Fruit fly (Drosophila melanogaster) whole organism, embryonic: ENCODE results near the gene Ire1.

Experiments
- Awh ChIP-seq: fragments of 200-800 bp; sonication (Bioruptor generic); IDR thresholded peaks from 2 replicates; pipeline ENCODE4, ENCODE4 v1.3.6; 2022; ENCODE audit warnings: missing biosample characterization, missing genetic modification characterization
- Bdp1 ChIP-seq: fragments of 200-800 bp; sonication (Bioruptor generic); optimal IDR thresholded peaks from 3 replicates; lab custom pipeline; 2016; ENCODE audit warnings: missing biosample characterization, missing genetic modification characterization
- Bteb2 ChIP-seq: fragments of 200-800 bp; sonication (Bioruptor generic); optimal IDR thresholded peaks from 2 replicates; lab custom pipeline; 2016; ENCODE audit warnings: missing biosample characterization, missing genetic modification characterization
- CG10209 ChIP-seq: fragments of 200-800 bp; sonication (Bioruptor generic); optimal IDR thresholded peaks from 3 replicates; lab custom pipeline; 2017; ENCODE audit warnings: missing biosample characterization, mild to moderate bottlenecking, missing genetic modification characterization, missing genetic modification reagents
- CG11696 ChIP-seq: fragments of 200-800 bp; sonication (Bioruptor generic); IDR thresholded peaks from 2 replicates; pipeline ENCODE4 v1.3.6; 2022; ENCODE audit warnings: missing biosample characterization, missing genetic modification characterization
- CG12155 ChIP-seq: fragments of 200-800 bp; sonication (Bioruptor generic); optimal IDR thresholded peaks from 3 replicates; lab custom pipeline; 2016; ENCODE audit warnings: missing biosample characterization, missing genetic modification characterization
- CG13424 ChIP-seq: fragments of 200-800 bp; sonication (Bioruptor generic); optimal IDR thresholded peaks from 2 replicates; lab custom pipeline; 2019; ENCODE audit warnings: missing biosample characterization, mild to moderate bottlenecking, missing genetic modification characterization, moderate library complexity
- CG13775 ChIP-seq: fragments of 200-800 bp; sonication (Bioruptor generic); optimal IDR thresholded peaks from 3 replicates; lab custom pipeline; 2017; ENCODE audit warnings: missing biosample characterization, mild to moderate bottlenecking, missing genetic modification characterization
- CG15073 ChIP-seq: fragments of 200-800 bp; sonication (Bioruptor generic); optimal IDR thresholded peaks from 2 replicates; lab custom pipeline; 2016; ENCODE audit warnings: missing biosample characterization, missing genetic modification characterization
- CG15269 ChIP-seq: fragments of 200-800 bp; sonication (Bioruptor generic); optimal IDR thresholded peaks from 2 replicates; lab custom pipeline; 2018; ENCODE audit warnings: missing biosample characterization, mild to moderate bottlenecking, missing genetic modification characterization, moderate library complexity
- CG17612 ChIP-seq: fragments of 200-800 bp; sonication (Bioruptor generic); IDR thresholded peaks from 2 replicates; pipeline ENCODE4 v1.3.6; 2022; ENCODE audit warnings: missing biosample characterization, missing genetic modification characterization
- CG2116 ChIP-seq: fragments of 200-800 bp; sonication (Bioruptor generic); optimal IDR thresholded peaks from 3 replicates; lab custom pipeline; 2018; ENCODE audit warnings: missing biosample characterization, mild to moderate bottlenecking, missing genetic modification characterization
- CG31441 ChIP-seq: fragments of 200-800 bp; sonication (Bioruptor generic); IDR thresholded peaks from 2 replicates; pipeline ENCODE4 v1.3.6; 2022; ENCODE audit warnings: missing biosample characterization, missing genetic modification characterization
- CG34376 ChIP-seq: fragments of 200-800 bp; sonication (Bioruptor generic); optimal IDR thresholded peaks from 2 replicates; lab custom pipeline; 2018; ENCODE audit warnings: missing biosample characterization, mild to moderate bottlenecking, missing genetic modification characterization
- CG4854 ChIP-seq: fragments of 200-800 bp; sonication (Bioruptor generic); optimal IDR thresholded peaks from 2 replicates; lab custom pipeline; 2016; ENCODE audit warnings: missing biosample characterization, missing genetic modification characterization, inconsistent platforms
- CG6854 ChIP-seq: fragments of 200-800 bp; sonication (Bioruptor generic); optimal IDR thresholded peaks from 3 replicates; lab custom pipeline; 2017; ENCODE audit warnings: missing biosample characterization, mild to moderate bottlenecking, missing genetic modification characterization
- CG7357 ChIP-seq: fragments of 200-800 bp; sonication (Bioruptor generic); IDR thresholded peaks from 3 replicates; pipeline ENCODE4 v1.3.6; 2022; ENCODE audit warnings: missing biosample characterization, missing genetic modification characterization
- CG7745 ChIP-seq: fragments of 200-800 bp; sonication (Bioruptor generic); optimal IDR thresholded peaks from 2 replicates; lab custom pipeline; 2018; ENCODE audit warnings: missing biosample characterization, mild to moderate bottlenecking, missing genetic modification characterization, moderate library complexity
- CG7839 ChIP-seq: fragments of 200-800 bp; sonication (Bioruptor generic); optimal IDR thresholded peaks from 3 replicates; lab custom pipeline; 2018; ENCODE audit warnings: missing biosample characterization, mild to moderate bottlenecking, missing genetic modification characterization, moderate library complexity
- CG8290 ChIP-seq, 3 experiments: fragments of 200-800 bp; sonication (Bioruptor generic); optimal IDR thresholded peaks; 2 replicates each; lab custom pipeline; 2016 to 2019; ENCODE audit warnings: missing biosample characterization in 3 of 3, missing genetic modification characterization in 3 of 3, mild to moderate bottlenecking in 2 of 3, moderate library complexity in 1 of 3
- CG8924 ChIP-seq: fragments of 200-800 bp; optimal IDR thresholded peaks from 3 replicates; lab custom pipeline; 2019; ENCODE audit warnings: missing biosample characterization, mild to moderate bottlenecking, missing genetic modification characterization, moderate library complexity
- D ChIP-seq, 2 experiments: fragments of 200-800 bp in 1 of 2; fragments of >200 bp in 1 of 2; sonication (Bioruptor generic) in 1 of 2; optimal IDR thresholded peaks; 2 replicates in 1 of 2; 3 replicates in 1 of 2; lab custom pipeline; 2017; ENCODE audit warnings: mild to moderate bottlenecking in 1 of 2, missing biosample characterization in 1 of 2, missing genetic modification characterization in 1 of 2, missing genetic modification reagents in 1 of 2
- Dek ChIP-seq: fragments of 200-800 bp; sonication (Bioruptor generic); optimal IDR thresholded peaks from 3 replicates; lab custom pipeline; 2019; ENCODE audit warnings: missing biosample characterization, mild to moderate bottlenecking, missing genetic modification characterization, moderate library complexity
- Doc3 ChIP-seq: fragments of 200-800 bp; sonication (Bioruptor generic); IDR thresholded peaks from 3 replicates; pipeline ENCODE4 v1.3.6; 2022; ENCODE audit warnings: missing biosample characterization, missing genetic modification characterization; ENCODE audit not compliant: partially characterized antibody
- H2.0 ChIP-seq: fragments of 200-800 bp; sonication (Bioruptor generic); IDR thresholded peaks from 2 replicates; pipeline ENCODE4 v1.3.6; 2022; ENCODE audit warnings: missing biosample characterization, missing genetic modification characterization
- Hr51 ChIP-seq, 2 experiments: fragments of 200-800 bp; sonication (Bioruptor generic); optimal IDR thresholded peaks; 2 replicates in 1 of 2; 3 replicates in 1 of 2; lab custom pipeline; 2016 to 2018; ENCODE audit warnings: missing biosample characterization in 2 of 2, missing genetic modification characterization in 2 of 2, mild to moderate bottlenecking in 1 of 2, moderate library complexity in 1 of 2
- Nf-YA ChIP-seq: fragments of 200-800 bp; sonication (Bioruptor generic); IDR thresholded peaks from 2 replicates; pipeline ENCODE4 v1.3.6; 2022; ENCODE audit warnings: missing biosample characterization, missing genetic modification characterization
- Usf ChIP-seq: fragments of 200-800 bp; sonication (Bioruptor generic); optimal IDR thresholded peaks from 2 replicates; lab custom pipeline; 2017; ENCODE audit warnings: missing genotype, missing biosample characterization, missing genetic modification characterization
- amos ChIP-seq: fragments of 200-800 bp; sonication (Bioruptor generic); IDR thresholded peaks from 2 replicates; pipeline ENCODE4 v1.3.6; 2022; ENCODE audit warnings: missing biosample characterization, missing genetic modification characterization; ENCODE audit not compliant: partially characterized antibody
- az2 ChIP-seq: fragments of 200-800 bp; sonication (Bioruptor generic); optimal IDR thresholded peaks from 3 replicates; lab custom pipeline; 2016; ENCODE audit warnings: missing biosample characterization, missing genetic modification characterization
- chinmo ChIP-seq: fragments of 200-800 bp; sonication (Bioruptor generic); IDR thresholded peaks from 4 replicates; pipeline ENCODE4 v1.3.6; 2022; ENCODE audit warnings: missing biosample characterization, missing genetic modification characterization; ENCODE audit not compliant: partially characterized antibody
- ci ChIP-seq: fragments of 200-800 bp; sonication (Bioruptor generic); IDR thresholded peaks from 3 replicates; pipeline ENCODE4 v1.3.6; 2022; ENCODE audit warnings: missing biosample characterization, missing genetic modification characterization
- dysf ChIP-seq: fragments of 200-800 bp; sonication (Bioruptor generic); IDR thresholded peaks from 3 replicates; pipeline ENCODE4 v1.3.6; 2022; ENCODE audit warnings: missing biosample characterization, missing genetic modification characterization
- fru ChIP-seq: fragments of >200 bp; optimal IDR thresholded peaks from 2 replicates; lab custom pipeline; 2017
- gem ChIP-seq: fragments of 200-800 bp; sonication (Bioruptor generic); optimal IDR thresholded peaks from 2 replicates; lab custom pipeline; 2019; ENCODE audit warnings: missing biosample characterization, mild to moderate bottlenecking, missing genetic modification characterization, moderate library complexity
- nmo ChIP-seq: fragments of 200-800 bp; sonication (Bioruptor generic); optimal IDR thresholded peaks from 2 replicates; lab custom pipeline; 2018; ENCODE audit warnings: missing biosample characterization, mild to moderate bottlenecking, missing genetic modification characterization, moderate library complexity
- pita ChIP-seq: fragments of 200-800 bp; sonication (Bioruptor generic); optimal IDR thresholded peaks from 2 replicates; lab custom pipeline; 2017; ENCODE audit warnings: missing biosample characterization, mild to moderate bottlenecking, missing genetic modification characterization
- row ChIP-seq: fragments of 200-800 bp; sonication (Bioruptor generic); IDR thresholded peaks from 3 replicates; pipeline ENCODE4 v1.3.6; 2022; ENCODE audit warnings: missing biosample characterization, missing genetic modification characterization
- sisA ChIP-seq: fragments of 200-800 bp; sonication (Bioruptor generic); IDR thresholded peaks from 2 replicates; pipeline ENCODE4 v1.3.6; 2022; ENCODE audit warnings: missing biosample characterization, missing genetic modification characterization
- slbo ChIP-seq: fragments of 200-800 bp; sonication (Bioruptor generic); IDR thresholded peaks from 2 replicates; pipeline ENCODE4 v1.3.6; 2022; ENCODE audit warnings: missing biosample characterization, missing genetic modification characterization
- sr ChIP-seq: fragments of 200-800 bp; sonication (Bioruptor generic); IDR thresholded peaks from 3 replicates; pipeline ENCODE4 v1.3.6; 2022; ENCODE audit warnings: missing biosample characterization, missing genetic modification characterization
- stc ChIP-seq: fragments of 200-800 bp; sonication (Bioruptor generic); IDR thresholded peaks from 2 replicates; pipeline ENCODE4 v1.3.6; 2022; ENCODE audit warnings: missing biosample characterization, missing genetic modification characterization
- tna ChIP-seq: fragments of 200-800 bp; sonication (Bioruptor generic); IDR thresholded peaks from 2 replicates; pipeline ENCODE4 v1.3.6; 2022; ENCODE audit warnings: missing biosample characterization, missing genetic modification characterization; ENCODE audit not compliant: partially characterized antibody
- tup ChIP-seq: fragments of 200-800 bp; sonication (Bioruptor generic); optimal IDR thresholded peaks from 2 replicates; lab custom pipeline; 2016; ENCODE audit warnings: missing biosample characterization, mild to moderate bottlenecking, missing genetic modification characterization, moderate library complexity
- tx ChIP-seq: fragments of 200-800 bp; sonication (Bioruptor generic); optimal IDR thresholded peaks from 2 replicates; lab custom pipeline; 2016; ENCODE audit warnings: missing biosample characterization, missing genetic modification characterization
- wdn ChIP-seq: fragments of 200-800 bp; sonication (Bioruptor generic); IDR thresholded peaks from 2 replicates; pipeline ENCODE4 v1.3.6; 2022; ENCODE audit warnings: missing biosample characterization, missing genetic modification characterization
- zfh1 ChIP-seq: fragments of 200-800 bp; sonication (Bioruptor generic); IDR thresholded peaks from 3 replicates; pipeline ENCODE4 v1.3.6; 2022; ENCODE audit warnings: missing biosample characterization, missing genetic modification characterization
- zfh2 ChIP-seq: fragments of 200-800 bp; sonication (Bioruptor generic); optimal IDR thresholded peaks from 2 replicates; lab custom pipeline; 2016; ENCODE audit warnings: missing biosample characterization, missing genetic modification characterization

Ire1 gene

DNA sequence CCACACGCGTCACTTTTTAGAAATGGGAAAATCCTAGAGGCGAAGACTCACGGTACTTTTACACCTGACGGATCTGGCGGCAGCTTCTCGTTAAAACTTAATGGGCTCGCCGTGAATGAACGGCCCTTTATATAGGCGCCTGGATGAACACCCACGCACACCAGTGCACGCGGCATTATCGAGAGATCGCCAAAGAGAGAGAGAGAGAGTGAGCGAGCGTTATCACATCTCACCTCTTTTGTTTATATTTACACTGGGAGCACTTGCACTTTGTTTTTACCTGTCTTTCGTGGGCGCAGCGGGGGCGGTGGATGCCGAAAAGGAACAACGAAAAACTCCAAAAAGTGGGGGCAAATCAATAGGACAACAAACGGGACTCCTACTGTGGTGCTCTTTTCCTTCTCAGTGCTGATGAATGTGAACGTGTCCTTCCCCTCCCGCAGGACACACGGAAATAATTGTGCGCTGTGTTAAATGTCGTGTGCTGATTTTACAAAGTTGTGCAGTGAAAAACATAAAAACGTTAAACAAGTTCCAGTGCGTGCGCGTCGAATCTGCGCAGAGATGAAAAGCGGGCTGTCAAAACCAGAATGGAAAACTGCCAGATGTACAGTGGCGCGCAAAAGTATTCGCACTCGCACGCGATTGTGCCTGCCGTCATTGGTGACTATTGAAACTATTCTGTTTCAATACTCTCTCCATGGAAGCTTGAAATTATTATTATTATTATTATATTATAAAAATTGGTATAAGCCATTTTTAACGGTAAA is 14.2 kb upstream of the Ire1 start, which contains the start of gene Mrp5 (continued):
- TF ChIP-seq Bteb2 (GFP tag; lab: Kevin White, UChicago) (peak; percentile 11), Doc3 (GFP tag; lab: Robert Waterston, UW) (no peak), stc (peak; percentile 30; the same call in 1 of the 2 replicates), ci (GFP tag; lab: Robert Waterston, UW) (peak; percentile 76), CG13424 (tag; lab: Kevin White, UChicago) (peak; percentile 26), dysf (peak; percentile 52; the same call in 1 of the 3 replicates), fru (lab: Kevin White, UChicago) (no peak), CG15073 (GFP tag; lab: Kevin White, UChicago) (no peak), sisA (peak; percentile 66), sr (GFP tag; lab: Robert Waterston, UW) (peak; percentile 91), tx (GFP tag; lab: Kevin White, UChicago) (no peak), zfh2 (GFP tag; lab: Kevin White, UChicago) (no peak), CG31441 (GFP tag; lab: Robert Waterston, UW) (peak; percentile 39), CG4854 (GFP tag; lab: Kevin White, UChicago) (no peak), Bdp1 (GFP tag; lab: Kevin White, UChicago) (no peak), D (optimal IDR thresholded peaks at IDR 0.05; lab: Kevin White, UChicago) (no peak), D (GFP tag; optimal IDR thresholded peaks at IDR 0.05; lab: Kevin White, UChicago) (peak; percentile 25), chinmo (no peak), Awh (GFP tag; lab: Robert Waterston, UW) (peak; percentile 61), nmo (GFP tag; lab: Kevin White, UChicago) (peak; percentile 41), az2 (GFP tag; lab: Kevin White, UChicago) (peak; percentile 40), CG12155 (GFP tag; lab: Kevin White, UChicago) (peak; percentile 34), tna (GFP tag; lab: Robert Waterston, UW) (peak; percentile 15; the same call in 1 of the 2 replicates), row (peak; percentile 89), CG34376 (GFP tag; lab: Kevin White, UChicago) (peak; percentile 45), Usf (GFP tag; lab: Kevin White, UChicago) (no peak), Dek (tag; lab: Kevin White, UChicago) (peak; percentile 19), CG8924 (tag; lab: Kevin White, UChicago) (peak; percentile 13), Nf-YA (GFP tag; lab: Robert Waterston, UW) (0 out of 2 replicates have a peak, but pooled peaks have one; percentile 37), CG17612 (GFP tag; lab: Robert Waterston, UW) (no peak), CG7839 (tag; lab: Kevin White, UChicago) (peak; percentile 53), CG2116 (GFP tag; lab: Kevin White, UChicago) (no peak), Hr51 (GFP tag; optimal IDR thresholded peaks at IDR 0.05; lab: Kevin White, UChicago) (peak in 1 of 2 experiments; percentile 40), CG8290 (GFP tag; optimal IDR thresholded peaks at IDR 0.05; lab: Kevin White, UChicago) (no peak), CG8290 (tag; optimal IDR thresholded peaks at IDR 0.05; lab: Kevin White, UChicago) (peak in 1 of 2 experiments; percentile 20), zfh1 (peak; percentile 70), amos (GFP tag; lab: Robert Waterston, UW) (no peak; the same call in 1 of the 2 replicates), slbo (GFP tag; lab: Robert Waterston, UW) (peak; percentile 80), tup (GFP tag; lab: Kevin White, UChicago) (no peak), CG15269 (tag; lab: Kevin White, UChicago) (peak; percentile 41), CG11696 (GFP tag; lab: Robert Waterston, UW) (peak; percentile 48), H2.0 (GFP tag; lab: Robert Waterston, UW) (peak; percentile 29; the same call in 1 of the 2 replicates), CG6854 (GFP tag; lab: Kevin White, UChicago) (peak; percentile 12), wdn (GFP tag; lab: Robert Waterston, UW) (0 out of 2 replicates have a peak, but pooled peaks have one; percentile 28), CG7745 (no peak), CG13775 (GFP tag; lab: Kevin White, UChicago) (peak; percentile 51), CG7357 (no peak), pita (GFP tag; lab: Kevin White, UChicago) (no peak), CG10209 (GFP tag; lab: Kevin White, UChicago) (peak; percentile 4), gem (tag; lab: Kevin White, UChicago) (peak; percentile 57)
